Fruit fly (Drosophila melanogaster) whole organism, prepupa: Measurements from ENCODE around the gene CG13631.

Experiments used
- Blimp-1 ChIP-seq: fragments of 200-800 bp; sonication (Bioruptor generic); optimal IDR thresholded peaks from 3 replicates; lab custom pipeline; 2017; ENCODE audit warnings: missing biosample characterization, missing genetic modification characterization, mild to moderate bottlenecking, moderate library complexity, missing genetic modification reagents
- Ets21C ChIP-seq: fragments of 200-800 bp; sonication (Bioruptor generic); optimal IDR thresholded peaks from 3 replicates; lab custom pipeline; 2016; ENCODE audit warnings: missing biosample characterization, missing genetic modification characterization
- Ets96B ChIP-seq: fragments of 200-800 bp; optimal IDR thresholded peaks from 2 replicates; lab custom pipeline; 2019; ENCODE audit warnings: missing biosample characterization, mild to moderate bottlenecking, missing genetic modification characterization, moderate library complexity
- Gug ChIP-seq: fragments of 200-800 bp; sonication (Bioruptor generic); IDR thresholded peaks from 2 replicates; pipeline ENCODE4 v1.3.6; 2022; ENCODE audit warnings: missing biosample characterization, missing genetic modification characterization
- Sox15 ChIP-seq: fragments of 200-800 bp; sonication (Bioruptor generic); optimal IDR thresholded peaks from 3 replicates; lab custom pipeline; 2016; ENCODE audit warnings: missing biosample characterization, missing genetic modification characterization

DNA sequence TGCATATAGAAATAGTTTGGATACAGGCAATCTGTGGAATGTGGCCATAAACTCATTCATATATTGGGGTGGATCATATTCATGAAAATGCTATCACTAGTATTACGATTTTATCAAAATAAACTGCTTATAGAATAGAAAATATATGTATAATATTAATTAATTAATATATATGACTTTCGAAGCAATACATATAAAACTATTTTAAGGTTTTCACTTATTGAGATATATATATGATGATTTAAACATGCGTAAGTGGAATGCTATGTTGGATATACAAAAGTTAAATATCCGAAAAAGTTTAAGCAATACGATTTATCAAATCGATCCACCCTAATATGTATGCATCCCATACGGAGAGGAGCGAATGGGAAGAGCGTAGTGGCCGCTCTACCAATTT, 29.4 kb downstream of the CG13631 start:
- TF ChIP-seq Ets21C (GFP tag; lab: Kevin White, UChicago): no peak
- TF ChIP-seq Ets96B: no peak
- TF ChIP-seq Sox15 (GFP tag; lab: Kevin White, UChicago): no peak
- TF ChIP-seq Blimp-1: no peak
- no peak for TF ChIP-seq Gug (GFP tag; lab: Robert Waterston, UW)
